Fruit fly (Drosophila melanogaster): ENCODE measurements around the gene CG31229.

DNA sequence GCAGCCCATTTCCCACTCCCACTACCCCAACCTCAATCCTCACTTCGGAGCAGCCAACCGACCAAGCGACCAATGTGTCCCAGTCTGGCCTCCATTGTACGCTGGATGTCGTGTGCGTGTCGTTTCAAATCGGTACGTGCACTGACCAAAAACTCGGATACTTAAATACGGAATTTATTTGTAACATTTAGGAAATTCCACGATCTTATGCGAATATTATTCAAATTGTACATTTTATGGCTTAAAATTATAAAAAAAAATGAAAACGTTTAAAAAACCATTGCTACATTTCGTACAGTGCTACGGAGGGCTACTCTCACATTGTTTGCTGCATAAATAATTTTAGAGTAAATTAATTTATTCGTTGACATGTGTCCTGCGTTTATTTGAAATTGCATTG, 43.1 kb upstream of the CG31229 start:
- TF ChIP-seq dl (GFP tag; optimal IDR thresholded peaks at IDR 0.05; ENCODE audit: insufficient read depth in 1 of 2, partially characterized antibody in 2 of 2) (no peak), Myc (optimal IDR thresholded peaks at IDR 0.05) (no peak), HLH106 (tag; optimal IDR thresholded peaks at IDR 0.05) (no peak), brk (GFP tag; optimal IDR thresholded peaks at IDR 0.05) (no peak), sage (GFP tag; optimal IDR thresholded peaks at IDR 0.05) (no peak), N (GFP tag; optimal IDR thresholded peaks at IDR 0.05) (no peak), br (GFP tag; optimal IDR thresholded peaks at IDR 0.05) (no peak), fru (GFP tag; optimal IDR thresholded peaks at IDR 0.05) (no peak), psq (GFP tag; optimal IDR thresholded peaks at IDR 0.05) (no peak), Sp1 (GFP tag; optimal IDR thresholded peaks at IDR 0.05) (no peak), ey (GFP tag; optimal IDR thresholded peaks at IDR 0.05) (no peak), h (GFP tag; optimal IDR thresholded peaks at IDR 0.05) (peak; percentile 17)
